Worm (Caenorhabditis elegans) whole organism, L2 larva: ENCODE measurements around the gene twk-3.

Experiments used
- F13H6.1 ChIP-seq: sonication (generic microtip); optimal IDR thresholded peaks from 2 replicates; lab custom pipeline; 2016; ENCODE audit warnings: missing genetic modification characterization, missing compliant biosample characterization
- R02D3.7 ChIP-seq: fragments of 150-350 bp; optimal IDR thresholded peaks from 2 replicates; lab custom pipeline; 2014; ENCODE audit warnings: missing biosample characterization, missing genetic modification characterization
- elt-1 ChIP-seq: fragments of 150-350 bp; optimal IDR thresholded peaks from 2 replicates; lab custom pipeline; 2014; ENCODE audit warnings: missing biosample characterization, missing genetic modification characterization
- lin-13 ChIP-seq: fragments of 150-350 bp; optimal IDR thresholded peaks from 2 replicates; lab custom pipeline; 2014; ENCODE audit warnings: missing biosample characterization, missing genetic modification reagents, missing genetic modification characterization
- lsy-2 ChIP-seq, 2 experiments: fragments of 150-350 bp in 1 of 2; sonication (generic microtip) in 1 of 2; optimal IDR thresholded peaks; 2 replicates each; lab custom pipeline; 2014 to 2017; ENCODE audit warnings: missing biosample characterization in 2 of 2, missing genetic modification characterization in 2 of 2
- nhr-10 ChIP-seq: sonication (generic microtip); optimal IDR thresholded peaks from 2 replicates; lab custom pipeline; 2017; ENCODE audit warnings: missing biosample characterization, missing genetic modification characterization
- nhr-11 ChIP-seq: fragments of 150-350 bp; optimal IDR thresholded peaks from 2 replicates; lab custom pipeline; 2014; ENCODE audit warnings: missing biosample characterization, missing genetic modification characterization
- nhr-237 ChIP-seq: fragments of 150-350 bp; optimal IDR thresholded peaks from 2 replicates; lab custom pipeline; 2014; ENCODE audit warnings: missing biosample characterization, missing genetic modification characterization
- nhr-77 ChIP-seq: fragments of 150-350 bp; optimal IDR thresholded peaks from 2 replicates; lab custom pipeline; 2014; ENCODE audit warnings: missing biosample characterization, missing genetic modification characterization
- skn-1 ChIP-seq: sonication (generic microtip); optimal IDR thresholded peaks from 2 replicates; lab custom pipeline; 2017; ENCODE audit warnings: missing biosample characterization, missing genetic modification characterization
- ztf-11 ChIP-seq: sonication (generic microtip); optimal IDR thresholded peaks from 2 replicates; lab custom pipeline; 2017; ENCODE audit warnings: missing biosample characterization, missing genetic modification characterization

DNA sequence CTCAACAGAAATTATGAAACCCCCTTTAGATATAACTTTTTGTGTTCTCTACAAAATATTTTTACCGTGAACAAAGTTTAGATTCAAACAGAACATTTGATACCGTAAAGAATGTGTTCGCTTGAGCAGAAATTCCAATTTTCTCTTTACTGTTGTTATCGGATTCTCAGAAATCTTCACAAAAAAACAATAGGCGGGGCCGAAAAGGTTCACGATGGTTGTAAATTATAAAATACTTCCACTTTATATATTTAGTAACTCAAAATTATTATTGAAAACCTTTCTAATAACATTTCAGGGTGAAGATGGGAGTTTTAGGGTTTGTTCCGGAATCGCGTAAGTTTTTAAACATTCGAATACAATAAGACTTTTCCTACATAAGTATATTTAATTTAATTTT lies 25.6 kb upstream of the twk-3 start, which contains the start of gene nlp-5:
- TF ChIP-seq F13H6.1 (tag; lab: Kevin White, UChicago) (no peak), elt-1 (tag; lab: Kevin White, UChicago) (no peak), lsy-2 (tag; optimal IDR thresholded peaks at IDR 0.05; lab: Kevin White, UChicago) (no peak), lin-13 (GFP tag; lab: Kevin White, UChicago) (no peak), skn-1 (tag; lab: Kevin White, UChicago) (no peak), nhr-237 (tag; lab: Kevin White, UChicago) (no peak), ztf-11 (no peak), nhr-77 (no peak), nhr-10 (tag; lab: Kevin White, UChicago) (no peak), R02D3.7 (tag; lab: Kevin White, UChicago) (no peak), nhr-11 (no peak)
